Worm (Caenorhabditis elegans): ENCODE data around the gene sre-35.

The sre-35 gene

DNA sequence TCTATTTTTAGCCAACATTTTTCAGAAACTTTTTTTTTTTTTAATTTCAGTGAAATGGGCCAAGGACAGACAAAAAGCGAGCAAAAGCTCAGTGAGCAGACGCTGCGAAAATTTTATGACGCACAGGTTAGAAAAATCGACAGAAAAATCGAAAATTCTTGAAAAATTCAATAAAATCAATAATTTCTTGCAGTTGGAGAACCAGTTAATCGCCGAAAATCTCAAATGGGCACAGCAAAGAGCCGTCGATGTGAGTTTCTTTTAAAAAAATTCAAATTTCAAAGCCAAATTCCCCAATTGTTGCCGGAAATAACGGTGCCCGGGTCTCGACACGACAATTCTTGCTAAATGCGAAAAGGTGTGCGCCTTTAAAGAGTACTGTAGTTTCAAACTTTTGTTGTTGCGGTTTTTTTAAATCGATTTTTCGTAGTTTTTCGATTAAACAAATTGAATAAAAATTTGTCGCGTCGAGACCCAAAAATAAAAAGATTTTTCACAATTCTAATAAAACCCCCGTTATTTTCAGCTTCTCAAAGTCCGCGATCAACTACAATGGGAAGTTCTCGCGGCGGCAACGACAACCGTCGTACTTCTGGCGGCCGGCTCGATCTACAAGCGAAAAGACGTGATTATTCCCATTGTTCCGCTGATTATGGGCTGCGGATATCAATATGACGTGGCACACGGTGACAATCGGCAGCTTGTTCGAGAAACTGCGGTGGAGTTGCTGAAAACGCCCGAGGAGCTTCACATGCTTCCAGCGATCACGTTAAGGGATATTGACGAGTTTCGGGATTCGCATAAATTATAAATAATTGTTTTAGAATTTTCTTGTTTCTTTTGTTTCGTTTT lies 8.2 kb upstream of the sre-35 start, which contains the start of gene tag-280:
tag-280 (plus strand) TSS at position 51 of the 852 bp plus-strand sequence.
- TF ChIP-seq C38D4.7 (GFP tag; optimal IDR thresholded peaks at IDR 0.05) (no peak), ceh-6 (GFP tag; optimal IDR thresholded peaks at IDR 0.05) (no peak), hlh-13 (GFP tag; optimal IDR thresholded peaks at IDR 0.05) (no peak), gmeb-2 (tag; optimal IDR thresholded peaks at IDR 0.05) (no peak), ceh-22 (tag; optimal IDR thresholded peaks at IDR 0.05) (no peak), unc-3 (GFP tag; conservative IDR thresholded peaks at IDR 0.05) (no peak), unc-3 (tag; optimal IDR thresholded peaks at IDR 0.05) (no peak), eyg-1 (tag; optimal IDR thresholded peaks at IDR 0.05) (no peak), fkh-6 (tag; optimal IDR thresholded peaks at IDR 0.05) (no peak), unc-86 (tag; optimal IDR thresholded peaks at IDR 0.05) (no peak), rnt-1 (tag; optimal IDR thresholded peaks at IDR 0.05) (no peak), hlh-6 (tag; optimal IDR thresholded peaks at IDR 0.05) (no peak), ceh-30 (tag; optimal IDR thresholded peaks at IDR 0.05) (no peak), nfya-1 (tag; optimal IDR thresholded peaks at IDR 0.05) (no peak), nhr-232 (tag; optimal IDR thresholded peaks at IDR 0.05) (no peak), fax-1 (tag; optimal IDR thresholded peaks at IDR 0.05) (no peak), ahr-1 (tag; optimal IDR thresholded peaks at IDR 0.05) (no peak), ceh-24 (tag; optimal IDR thresholded peaks at IDR 0.05) (no peak), elt-4 (tag; optimal IDR thresholded peaks at IDR 0.05) (no peak), lim-6 (tag; optimal IDR thresholded peaks at IDR 0.05) (no peak)

DNA sequence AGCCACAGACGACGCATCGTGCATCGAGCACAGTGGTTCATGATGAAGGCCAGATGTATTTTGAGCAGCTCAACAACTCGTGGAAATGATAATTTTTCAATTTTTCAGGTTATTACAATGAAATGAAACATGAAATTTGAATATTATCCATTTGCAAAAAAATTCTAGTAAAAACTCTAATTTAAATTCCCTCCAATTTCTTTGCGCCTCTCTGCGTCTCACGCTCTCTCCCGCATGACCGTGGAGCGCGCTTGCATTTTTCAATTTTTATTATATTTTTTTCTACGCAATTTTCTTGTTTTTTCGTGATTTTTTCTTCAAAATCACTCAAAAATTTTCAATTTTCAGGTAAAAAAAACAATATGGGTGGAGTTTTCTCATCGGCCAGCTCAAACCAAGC lies 6.8 kb upstream of the sre-35 start, which contains the start of gene tag-281:
tag-281 (plus strand) TSS at position 340 of the 400 bp plus-strand sequence.
- no peak for TF ChIP-seq pag-3 (tag; optimal IDR thresholded peaks at IDR 0.05; ENCODE audit: borderline replicate concordance)
- TF ChIP-seq hlh-15 (tag; optimal IDR thresholded peaks at IDR 0.05) = no peak
- no peak for TF ChIP-seq dve-1 (tag; optimal IDR thresholded peaks at IDR 0.05)
- TF ChIP-seq tbx-2 (tag; optimal IDR thresholded peaks at IDR 0.05) = no peak
- no peak for TF ChIP-seq ceh-2 (tag; optimal IDR thresholded peaks at IDR 0.05)
- no peak for TF ChIP-seq ama-1 (optimal IDR thresholded peaks at IDR 0.05)
- TF ChIP-seq ceh-34 (tag; optimal IDR thresholded peaks at IDR 0.05) = peak; percentile 12
- no peak for TF ChIP-seq ahr-1 (tag; optimal IDR thresholded peaks at IDR 0.05)
- TF ChIP-seq lim-6 (tag; optimal IDR thresholded peaks at IDR 0.05) = no peak
- no peak for TF ChIP-seq ttx-3 (tag; optimal IDR thresholded peaks at IDR 0.05)
- no peak for TF ChIP-seq ceh-45 (GFP tag; IDR thresholded peaks at IDR 0.05)
- TF ChIP-seq fax-1 (tag; optimal IDR thresholded peaks at IDR 0.05) = no peak
- TF ChIP-seq unc-86 (tag; optimal IDR thresholded peaks at IDR 0.05) = peak; percentile 21
- TF ChIP-seq ceh-48 (tag; optimal IDR thresholded peaks at IDR 0.05) = peak; percentile 3
- TF ChIP-seq ceh-18 (tag; optimal IDR thresholded peaks at IDR 0.05) = peak; percentile 25
- TF ChIP-seq elt-4 (tag; optimal IDR thresholded peaks at IDR 0.05) = no peak
- TF ChIP-seq pat-9 (tag; optimal IDR thresholded peaks at IDR 0.05) = no peak
- no peak for TF ChIP-seq ceh-6 (GFP tag; optimal IDR thresholded peaks at IDR 0.05)
- no peak for TF ChIP-seq F13H6.1 (tag; optimal IDR thresholded peaks at IDR 0.05)
- no peak for TF ChIP-seq sox-2 (GFP tag; IDR thresholded peaks at IDR 0.05)
- no peak for TF ChIP-seq mec-3 (tag; optimal IDR thresholded peaks at IDR 0.05; ENCODE audit: borderline replicate concordance)
- no peak for TF ChIP-seq pros-1 (tag; optimal IDR thresholded peaks at IDR 0.05)
- no peak for TF ChIP-seq fkh-6 (tag; optimal IDR thresholded peaks at IDR 0.05)
- no peak for TF ChIP-seq hlh-30 (tag; optimal IDR thresholded peaks at IDR 0.05; ENCODE audit: insufficient read depth)
- no peak for TF ChIP-seq sox-4 (tag; optimal IDR thresholded peaks at IDR 0.05)
- TF ChIP-seq tbx-7 (tag; optimal IDR thresholded peaks at IDR 0.05) = no peak
- no peak for TF ChIP-seq hlh-13 (GFP tag; optimal IDR thresholded peaks at IDR 0.05)
- no peak for TF ChIP-seq zip-5 (tag; optimal IDR thresholded peaks at IDR 0.05)
- TF ChIP-seq ztf-16 (tag; optimal IDR thresholded peaks at IDR 0.05) = no peak
- TF ChIP-seq rnt-1 (tag; optimal IDR thresholded peaks at IDR 0.05) = no peak
- no peak for TF ChIP-seq hlh-8 (tag; optimal IDR thresholded peaks at IDR 0.05)
- TF ChIP-seq dmd-4 (tag; optimal IDR thresholded peaks at IDR 0.05; ENCODE audit: borderline replicate concordance) = no peak
- TF ChIP-seq nfya-1 (tag; optimal IDR thresholded peaks at IDR 0.05) = peak; percentile 68
- TF ChIP-seq pha-4 (tag; optimal IDR thresholded peaks at IDR 0.05) = no peak
- TF ChIP-seq ceh-31 (tag; optimal IDR thresholded peaks at IDR 0.05) = peak; percentile 15
- TF ChIP-seq lin-11 (tag; optimal IDR thresholded peaks at IDR 0.05) = no peak
- peak; percentile 47 for TF ChIP-seq unc-42 (tag; optimal IDR thresholded peaks at IDR 0.05)
- no peak for TF ChIP-seq unc-55 (GFP tag; optimal IDR thresholded peaks at IDR 0.05)
- no peak for TF ChIP-seq ref-2 (tag; optimal IDR thresholded peaks at IDR 0.05)
- TF ChIP-seq elt-2 (tag; optimal IDR thresholded peaks at IDR 0.05) = no peak
